Fruit fly (Drosophila melanogaster): ENCODE data around the gene TyrR.

TyrR gene

DNA sequence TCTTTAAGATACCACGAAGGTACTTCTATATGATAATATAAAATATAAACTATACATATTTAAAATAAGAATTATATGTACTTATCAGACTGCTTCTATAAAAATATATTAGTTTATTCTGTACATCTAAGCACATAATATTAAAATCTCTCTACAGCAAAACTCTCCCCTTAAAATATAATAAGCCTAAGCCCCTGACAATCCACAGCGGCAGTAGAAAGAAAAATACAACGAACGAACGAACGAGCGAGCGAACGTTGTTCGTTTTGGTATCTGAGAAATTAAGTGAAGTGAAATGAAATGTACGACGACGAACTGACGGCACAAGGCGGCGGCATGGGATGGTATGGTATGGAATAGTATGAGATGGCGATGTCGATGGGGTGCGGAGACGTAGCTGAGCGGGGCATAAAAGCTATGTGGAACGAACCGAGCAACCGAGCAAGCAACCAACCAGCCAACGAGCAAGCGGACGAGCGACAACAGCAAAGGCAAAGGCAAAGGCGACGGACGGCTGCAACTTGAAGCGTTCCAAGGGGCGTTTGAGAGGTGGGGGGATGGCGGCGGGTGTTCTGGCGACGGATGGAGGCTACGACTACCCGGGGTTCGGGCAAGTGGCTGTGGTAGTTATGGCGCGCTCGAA, 62.4 kb downstream of the TyrR start (continued):
- peak; percentile 88 for TF ChIP-seq fd64A (GFP tag; optimal IDR thresholded peaks at IDR 0.05)
- TF ChIP-seq shn (GFP tag; optimal IDR thresholded peaks at IDR 0.05): peak; percentile 38
- TF ChIP-seq Vsx1 (GFP tag; optimal IDR thresholded peaks at IDR 0.05): peak; percentile 98
- no peak for TF ChIP-seq lov (optimal IDR thresholded peaks at IDR 0.05)
- peak; percentile 88 for TF ChIP-seq lov (GFP tag; IDR thresholded peaks at IDR 0.05)
- peak; percentile 23 for TF ChIP-seq gcm2 (GFP tag; optimal IDR thresholded peaks at IDR 0.05)
- peak; percentile 89 for TF ChIP-seq Nf-YB (GFP tag; optimal IDR thresholded peaks at IDR 0.05)
- TF ChIP-seq ftz-f1 (GFP tag; optimal IDR thresholded peaks at IDR 0.05): peak; percentile 29
- peak; percentile 99 for TF ChIP-seq CG12659 (GFP tag; optimal IDR thresholded peaks at IDR 0.05)
- peak; percentile 97 for TF ChIP-seq HmgZ (tag; optimal IDR thresholded peaks at IDR 0.05)
- peak in 1 of 3 experiments; percentile 88 for TF ChIP-seq Stat92E (GFP tag; optimal IDR thresholded peaks at IDR 0.05)
- no peak for TF ChIP-seq CG16813 (GFP tag; IDR thresholded peaks at IDR 0.05; ENCODE audit: partially characterized antibody)
- TF ChIP-seq CG1647 (GFP tag; optimal IDR thresholded peaks at IDR 0.05): peak; percentile 62
- peak; percentile 94 for TF ChIP-seq Lim3 (GFP tag; IDR thresholded peaks at IDR 0.05)
- peak; percentile 93 for TF ChIP-seq zen (tag; optimal IDR thresholded peaks at IDR 0.05)
- TF ChIP-seq ERR (GFP tag; optimal IDR thresholded peaks at IDR 0.05): no peak
- peak; percentile 27; the same call in 1 of the 3 replicates for TF ChIP-seq knrl (GFP tag; IDR thresholded peaks at IDR 0.05; ENCODE audit: partially characterized antibody)
- peak; percentile 98 for TF ChIP-seq ind (GFP tag; optimal IDR thresholded peaks at IDR 0.05)
- TF ChIP-seq HLH54F (GFP tag; optimal IDR thresholded peaks at IDR 0.05): peak; percentile 82
- no peak for TF ChIP-seq repo (GFP tag; optimal IDR thresholded peaks at IDR 0.05)
- peak; percentile 98 for TF ChIP-seq H15 (GFP tag; IDR thresholded peaks at IDR 0.05)
- peak; percentile 16 for TF ChIP-seq CG3163 (GFP tag; optimal IDR thresholded peaks at IDR 0.05)
- no peak for TF ChIP-seq Tbp (GFP tag; optimal IDR thresholded peaks at IDR 0.05)
- TF ChIP-seq Opbp (GFP tag; IDR thresholded peaks at IDR 0.05; ENCODE audit: partially characterized antibody): 0 out of 3 replicates have a peak, but pooled peaks have one; percentile 26
- peak; percentile 99 for TF ChIP-seq CG31441 (GFP tag; IDR thresholded peaks at IDR 0.05)
- no peak for TF ChIP-seq dm (GFP tag; optimal IDR thresholded peaks at IDR 0.05)
- TF ChIP-seq Pdp1 (GFP tag; optimal IDR thresholded peaks at IDR 0.05): peak; percentile 52 to 75
- peak; percentile 93 for TF ChIP-seq Max (GFP tag; optimal IDR thresholded peaks at IDR 0.05)
- TF ChIP-seq z (GFP tag; IDR thresholded peaks at IDR 0.05): peak; percentile 48; the same call in 1 of the 3 replicates
- TF ChIP-seq Ada2b (GFP tag; IDR thresholded peaks at IDR 0.05): peak; percentile 98
- peak; percentile 61 for TF ChIP-seq CG33213 (GFP tag; optimal IDR thresholded peaks at IDR 0.05)
- TF ChIP-seq Fer3 (tag; optimal IDR thresholded peaks at IDR 0.05): peak; percentile 98
- peak; percentile 95 for TF ChIP-seq CG10654 (GFP tag; optimal IDR thresholded peaks at IDR 0.05)
- TF ChIP-seq CG11085 (GFP tag; IDR thresholded peaks at IDR 0.05): peak; percentile 96
- TF ChIP-seq Ptx1 (GFP tag; IDR thresholded peaks at IDR 0.05): peak; percentile 99
- peak; percentile 100 for TF ChIP-seq CG10543 (GFP tag; optimal IDR thresholded peaks at IDR 0.05)
- TF ChIP-seq CG1024 (GFP tag; IDR thresholded peaks at IDR 0.05): peak; percentile 85
- TF ChIP-seq CG8478 (optimal IDR thresholded peaks at IDR 0.05): no peak
- peak; percentile 97 for TF ChIP-seq CG10431 (GFP tag; optimal IDR thresholded peaks at IDR 0.05)
- peak; percentile 60 for TF ChIP-seq Hmx (GFP tag; optimal IDR thresholded peaks at IDR 0.05)
- TF ChIP-seq croc (GFP tag; conservative IDR thresholded peaks at IDR 0.05): peak; percentile 96
- TF ChIP-seq TFAM (GFP tag; optimal IDR thresholded peaks at IDR 0.05): peak; percentile 57
- peak; percentile 91 for TF ChIP-seq trh (GFP tag; optimal IDR thresholded peaks at IDR 0.05)
- peak; percentile 96 for TF ChIP-seq CG1602 (GFP tag; optimal IDR thresholded peaks at IDR 0.05)
- TF ChIP-seq CG3407 (GFP tag; optimal IDR thresholded peaks at IDR 0.05): peak; percentile 95
- no peak for TF ChIP-seq CG6791 (GFP tag; IDR thresholded peaks at IDR 0.05; ENCODE audit: partially characterized antibody)
- TF ChIP-seq CG10321 (GFP tag; IDR thresholded peaks at IDR 0.05): peak; percentile 83
- TF ChIP-seq CG13624 (GFP tag; optimal IDR thresholded peaks at IDR 0.05): peak; percentile 53
- peak; percentile 96 for TF ChIP-seq Six4 (GFP tag; optimal IDR thresholded peaks at IDR 0.05)
- peak; percentile 33 for TF ChIP-seq mirr (GFP tag; optimal IDR thresholded peaks at IDR 0.05)

Data from whole organism, embryonic.